Fruit fly (Drosophila melanogaster): ENCODE data around the gene Papst2.

The Papst2 gene

DNA sequence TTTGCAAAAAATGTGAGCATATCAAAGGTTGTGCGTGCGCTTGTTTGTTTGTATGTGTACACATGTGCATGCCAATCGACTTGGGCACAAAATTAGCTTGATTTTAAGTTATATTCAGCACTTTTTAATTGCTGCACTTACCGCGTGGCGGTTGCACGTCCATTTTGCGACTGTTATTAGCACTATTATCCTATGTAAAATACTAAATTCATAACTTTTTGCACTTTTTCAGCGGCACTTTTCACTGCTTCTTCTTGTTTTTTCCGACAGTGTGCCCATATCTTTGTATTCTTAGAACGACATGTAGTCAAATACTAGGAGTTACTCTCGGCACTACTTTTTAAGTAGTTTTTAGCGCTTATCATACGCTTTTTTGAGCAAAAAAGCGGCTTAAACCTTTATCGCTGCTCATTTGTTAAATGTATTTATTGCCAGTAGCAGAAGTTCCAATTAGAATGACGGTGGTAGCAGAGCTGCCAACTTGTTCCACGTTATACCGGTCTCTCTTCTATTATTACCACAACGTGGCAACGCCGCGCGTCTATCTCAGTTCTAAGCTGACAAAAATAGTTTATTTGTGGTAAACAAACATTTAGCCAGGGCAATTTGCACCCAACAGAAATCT lies at the start of gene Papst2, which contains the start of gene scaf6:
Gene Papst2, plus strand, starts transcription at position 501 of the 625 bp plus-strand sequence.
Gene scaf6, minus strand, starts transcription at position 278 of the 625 bp plus-strand sequence.
- TF ChIP-seq EcR (GFP tag; optimal IDR thresholded peaks at IDR 0.05) (no peak), pan (optimal IDR thresholded peaks at IDR 0.05) (no peak), CG8478 (optimal IDR thresholded peaks at IDR 0.05) (no peak), Dll (optimal IDR thresholded peaks at IDR 0.05) (no peak), psq (optimal IDR thresholded peaks at IDR 0.05) (no peak), usp (GFP tag; optimal IDR thresholded peaks at IDR 0.05) (no peak)

DNA sequence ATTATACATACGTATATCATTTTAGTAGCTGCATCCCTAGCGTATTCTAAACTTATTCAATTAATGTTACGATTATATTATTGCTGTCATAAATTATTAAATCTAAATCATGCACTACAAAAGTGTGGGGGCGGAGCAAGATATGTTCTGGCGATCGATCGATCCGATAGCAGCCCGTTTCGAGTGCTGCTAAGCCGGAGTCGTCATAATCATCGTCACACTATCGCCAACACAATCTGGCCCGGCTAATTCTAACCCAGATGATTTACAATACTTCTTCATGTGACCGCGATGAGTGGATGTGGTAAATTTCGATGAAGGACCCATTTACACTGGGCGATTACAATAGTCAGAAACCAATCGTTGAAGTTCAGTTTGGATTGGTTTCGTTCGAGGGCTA lies 47.8 kb upstream of the Papst2 start:
- TF ChIP-seq pan (optimal IDR thresholded peaks at IDR 0.05): no peak
- TF ChIP-seq EcR (GFP tag; optimal IDR thresholded peaks at IDR 0.05): no peak
- no peak for TF ChIP-seq usp (GFP tag; optimal IDR thresholded peaks at IDR 0.05)
- TF ChIP-seq CG8478 (optimal IDR thresholded peaks at IDR 0.05): no peak
- no peak for TF ChIP-seq Dll (optimal IDR thresholded peaks at IDR 0.05)
- TF ChIP-seq psq (optimal IDR thresholded peaks at IDR 0.05): no peak

- TF ChIP-seq pan (optimal IDR thresholded peaks at IDR 0.05) (no peak), EcR (GFP tag; optimal IDR thresholded peaks at IDR 0.05) (no peak), usp (GFP tag; optimal IDR thresholded peaks at IDR 0.05) (no peak), psq (optimal IDR thresholded peaks at IDR 0.05) (no peak), CG8478 (optimal IDR thresholded peaks at IDR 0.05) (no peak), Dll (optimal IDR thresholded peaks at IDR 0.05) (no peak)
Measured at dm6 chr3L:17000289-17000688, 42.3 kb upstream of the Papst2 start.

dm6 chr3L:17001055-17001454 lies 41.5 kb upstream of the Papst2 start:
- no peak for TF ChIP-seq usp (GFP tag; optimal IDR thresholded peaks at IDR 0.05)
- TF ChIP-seq pan (optimal IDR thresholded peaks at IDR 0.05): no peak
- TF ChIP-seq CG8478 (optimal IDR thresholded peaks at IDR 0.05): no peak
- no peak for TF ChIP-seq psq (optimal IDR thresholded peaks at IDR 0.05)

DNA sequence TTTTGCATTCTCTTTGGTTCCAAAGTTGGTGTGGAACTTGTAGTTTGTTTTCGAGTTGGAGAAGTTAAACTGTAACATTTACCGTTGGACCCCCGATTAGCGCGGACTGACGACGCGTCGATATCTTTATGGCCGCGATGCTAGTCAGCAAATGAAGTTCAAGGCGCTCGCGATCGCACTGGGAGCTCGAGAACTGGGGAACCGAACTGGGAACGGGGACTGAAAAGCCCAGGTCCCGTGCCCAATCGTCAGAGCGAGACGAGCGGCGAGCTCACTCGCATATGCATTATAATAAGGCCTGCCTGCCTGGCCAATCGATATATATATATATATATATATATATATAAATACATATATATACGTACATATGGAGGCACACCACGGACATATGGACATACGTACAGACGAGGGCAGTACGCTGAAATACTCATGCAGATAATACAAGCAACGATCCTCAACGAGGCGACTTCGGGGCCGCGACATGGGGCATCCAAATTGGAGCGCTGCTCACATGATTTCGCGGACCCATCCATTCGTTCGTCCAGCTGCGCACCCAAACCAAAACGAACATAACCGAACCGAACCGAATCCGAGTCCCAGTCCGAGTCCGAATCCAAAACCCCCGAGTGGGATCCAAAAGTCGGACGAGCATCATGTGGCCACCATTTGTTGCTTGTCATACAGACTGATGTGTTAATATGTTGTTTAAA lies 40.3 kb upstream of the Papst2 start:
- TF ChIP-seq pan (optimal IDR thresholded peaks at IDR 0.05) (no peak), psq (optimal IDR thresholded peaks at IDR 0.05) (no peak), Dll (optimal IDR thresholded peaks at IDR 0.05) (no peak), EcR (GFP tag; optimal IDR thresholded peaks at IDR 0.05) (no peak), usp (GFP tag; optimal IDR thresholded peaks at IDR 0.05) (no peak), CG8478 (optimal IDR thresholded peaks at IDR 0.05) (no peak)

- TF ChIP-seq Dll (optimal IDR thresholded peaks at IDR 0.05): no peak
- TF ChIP-seq usp (GFP tag; optimal IDR thresholded peaks at IDR 0.05): no peak
- no peak for TF ChIP-seq CG8478 (optimal IDR thresholded peaks at IDR 0.05)
- TF ChIP-seq pan (optimal IDR thresholded peaks at IDR 0.05): no peak
- no peak for TF ChIP-seq EcR (GFP tag; optimal IDR thresholded peaks at IDR 0.05)
- no peak for TF ChIP-seq psq (optimal IDR thresholded peaks at IDR 0.05)
Measured at dm6 chr3L:17003251-17004171, 39.1 kb upstream of the Papst2 start.

dm6 chr3L:17004218-17004759 lies 38.3 kb upstream of the Papst2 start:
- TF ChIP-seq CG8478 (optimal IDR thresholded peaks at IDR 0.05) (no peak), pan (optimal IDR thresholded peaks at IDR 0.05) (no peak), psq (optimal IDR thresholded peaks at IDR 0.05) (no peak)

- TF ChIP-seq CG8478 (optimal IDR thresholded peaks at IDR 0.05): no peak
- TF ChIP-seq Dll (optimal IDR thresholded peaks at IDR 0.05): no peak
- no peak for TF ChIP-seq psq (optimal IDR thresholded peaks at IDR 0.05)
- no peak for TF ChIP-seq pan (optimal IDR thresholded peaks at IDR 0.05)
Measured at dm6 chr3L:17004765-17005414, 37.7 kb upstream of the Papst2 start.

DNA sequence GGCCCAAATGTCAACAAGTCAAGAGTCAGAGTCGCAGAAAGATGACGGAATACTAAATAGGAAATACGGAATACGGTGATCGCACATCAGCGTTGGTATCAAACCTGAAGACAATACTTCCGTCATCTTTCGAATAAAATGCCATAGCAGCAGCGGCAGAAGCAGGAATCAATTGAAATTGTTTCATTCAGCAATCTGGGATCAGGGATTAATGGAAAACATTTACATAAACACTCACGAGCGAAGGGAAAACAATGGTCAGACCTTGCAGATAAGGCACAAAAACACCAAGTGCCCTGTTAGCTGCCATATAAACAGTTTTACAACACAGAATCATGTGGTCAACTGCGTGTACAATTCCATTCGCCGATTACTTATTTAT lies 37.2 kb upstream of the Papst2 start:
- TF ChIP-seq Dll (optimal IDR thresholded peaks at IDR 0.05) (no peak), EcR (GFP tag; optimal IDR thresholded peaks at IDR 0.05) (no peak), usp (GFP tag; optimal IDR thresholded peaks at IDR 0.05) (no peak), psq (optimal IDR thresholded peaks at IDR 0.05) (no peak), CG8478 (optimal IDR thresholded peaks at IDR 0.05) (no peak), pan (optimal IDR thresholded peaks at IDR 0.05) (no peak)

- TF ChIP-seq psq (optimal IDR thresholded peaks at IDR 0.05): no peak
- TF ChIP-seq Dll (optimal IDR thresholded peaks at IDR 0.05): no peak
- no peak for TF ChIP-seq CG8478 (optimal IDR thresholded peaks at IDR 0.05)
Measured at dm6 chr3L:17006250-17006693, 36.3 kb upstream of the Papst2 start.

DNA sequence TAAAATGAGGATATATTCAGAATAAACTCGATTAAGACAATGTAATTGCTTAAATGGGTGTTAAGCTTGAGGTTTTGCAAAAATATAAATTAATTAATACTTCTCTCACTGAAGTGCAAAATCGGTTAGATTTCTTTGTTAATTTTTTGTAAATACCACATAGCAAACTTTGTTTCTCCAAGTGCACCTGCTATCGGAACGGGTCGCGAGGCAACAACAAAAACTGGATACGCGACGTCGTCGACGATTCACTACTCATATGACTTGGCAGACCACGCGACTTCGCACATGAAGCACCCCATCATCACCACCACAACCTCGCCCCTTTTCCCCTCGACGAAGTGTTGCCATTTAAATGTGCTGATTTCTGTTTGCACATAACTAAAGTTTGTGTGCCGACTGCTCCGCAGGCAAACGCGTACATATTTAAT lies 35.5 kb upstream of the Papst2 start:
- TF ChIP-seq usp (GFP tag; optimal IDR thresholded peaks at IDR 0.05): no peak
- TF ChIP-seq EcR (GFP tag; optimal IDR thresholded peaks at IDR 0.05): no peak
- TF ChIP-seq Dll (optimal IDR thresholded peaks at IDR 0.05): no peak
- TF ChIP-seq pan (optimal IDR thresholded peaks at IDR 0.05): no peak
- TF ChIP-seq psq (optimal IDR thresholded peaks at IDR 0.05): no peak
- TF ChIP-seq CG8478 (optimal IDR thresholded peaks at IDR 0.05): no peak
